Fruit fly (Drosophila melanogaster) whole organism, adult: ENCODE measurements around the gene CG5013.

Source experiments
- CG11617 ChIP-seq: fragments of 200-800 bp; sonication (Bioruptor generic); optimal IDR thresholded peaks from 2 replicates; lab custom pipeline; 2017; ENCODE audit warnings: mild to moderate bottlenecking, missing biosample characterization, missing genetic modification reagents, missing genetic modification characterization
- CG12768 ChIP-seq: fragments of 200-800 bp; sonication (Bioruptor generic); optimal IDR thresholded peaks from 2 replicates; lab custom pipeline; 2017; ENCODE audit warnings: missing biosample characterization, missing genetic modification characterization, mild to moderate bottlenecking, moderate library complexity, missing genetic modification reagents
- CG14711 ChIP-seq: fragments of 200-800 bp; sonication (Bioruptor generic); optimal IDR thresholded peaks from 2 replicates; lab custom pipeline; 2018; ENCODE audit warnings: missing biosample characterization, mild to moderate bottlenecking, missing genetic modification characterization, moderate library complexity
- CG1620 ChIP-seq: fragments of 200-800 bp; sonication (Bioruptor generic); optimal IDR thresholded peaks from 2 replicates; lab custom pipeline; 2016; ENCODE audit warnings: missing biosample characterization, missing genetic modification characterization
- CG33017 ChIP-seq: fragments of 200-800 bp; sonication (Bioruptor generic); optimal IDR thresholded peaks from 2 replicates; lab custom pipeline; 2018; ENCODE audit warnings: missing biosample characterization, mild to moderate bottlenecking, missing genetic modification characterization, moderate library complexity
- CG5204 ChIP-seq: fragments of 200-800 bp; sonication (Bioruptor generic); optimal IDR thresholded peaks from 2 replicates; lab custom pipeline; 2016; ENCODE audit warnings: missing biosample characterization, missing genetic modification characterization
- CG7045 ChIP-seq: fragments of 200-800 bp; sonication (Bioruptor generic); optimal IDR thresholded peaks from 2 replicates; lab custom pipeline; 2017; ENCODE audit warnings: missing biosample characterization, mild to moderate bottlenecking, missing genetic modification characterization
- CG7101 ChIP-seq: fragments of 200-800 bp; sonication (Bioruptor generic); optimal IDR thresholded peaks from 2 replicates; lab custom pipeline; 2018; ENCODE audit warnings: missing biosample characterization, mild to moderate bottlenecking, missing genetic modification characterization, moderate library complexity
- Clk ChIP-seq: fragments of 200-800 bp; sonication (Bioruptor generic); optimal IDR thresholded peaks from 2 replicates; lab custom pipeline; 2017; ENCODE audit warnings: missing biosample characterization, missing genetic modification characterization
- Crg-1 ChIP-seq: fragments of 200-800 bp; sonication (Bioruptor generic); optimal IDR thresholded peaks from 2 replicates; lab custom pipeline; 2016; ENCODE audit warnings: missing biosample characterization, missing genetic modification characterization
- Hr96 ChIP-seq: fragments of 200-800 bp; sonication (Bioruptor generic); optimal IDR thresholded peaks from 2 replicates; lab custom pipeline; 2016; ENCODE audit warnings: missing biosample characterization, missing genetic modification characterization
- Mnt ChIP-seq: fragments of 200-800 bp; sonication (Bioruptor generic); optimal IDR thresholded peaks from 2 replicates; lab custom pipeline; 2016; ENCODE audit warnings: missing biosample characterization, mild to moderate bottlenecking, missing genetic modification characterization
- bab1 ChIP-seq: fragments of 200-800 bp; sonication (Bioruptor generic); optimal IDR thresholded peaks from 3 replicates; lab custom pipeline; 2019; ENCODE audit warnings: missing biosample characterization, mild to moderate bottlenecking, missing genetic modification characterization, moderate library complexity
- cic ChIP-seq: fragments of 200-800 bp; sonication (Bioruptor generic); optimal IDR thresholded peaks from 2 replicates; lab custom pipeline; 2017; ENCODE audit warnings: missing biosample characterization, mild to moderate bottlenecking, missing genetic modification characterization, moderate library complexity
- cnc ChIP-seq, 2 experiments: fragments of >200 bp; optimal IDR thresholded peaks; 2 replicates each; lab custom pipeline; 2017
- kay ChIP-seq: fragments of 200-800 bp; sonication (Bioruptor generic); peaks from one replicate; lab custom pipeline; 2016; ENCODE audit warnings: missing biosample characterization, missing genetic modification characterization, borderline replicate concordance
- ovo ChIP-seq: fragments of 200-800 bp; sonication (Bioruptor generic); optimal IDR thresholded peaks from 2 replicates; lab custom pipeline; 2016; ENCODE audit warnings: missing biosample characterization, missing genetic modification characterization
- pad ChIP-seq: fragments of 200-800 bp; sonication (Bioruptor generic); optimal IDR thresholded peaks from 3 replicates; lab custom pipeline; 2017; ENCODE audit warnings: missing biosample characterization, missing genetic modification characterization, mild to moderate bottlenecking, moderate library complexity, missing genetic modification reagents
- tj ChIP-seq: fragments of 200-800 bp; sonication (Bioruptor generic); optimal IDR thresholded peaks from 3 replicates; lab custom pipeline; 2017; ENCODE audit warnings: missing biosample characterization, mild to moderate bottlenecking, missing genetic modification characterization, moderate library complexity
- toe ChIP-seq: fragments of 200-800 bp; sonication (Bioruptor generic); optimal IDR thresholded peaks from 2 replicates; lab custom pipeline; 2016; ENCODE audit warnings: missing biosample characterization, missing genetic modification characterization

The CG5013 gene

DNA sequence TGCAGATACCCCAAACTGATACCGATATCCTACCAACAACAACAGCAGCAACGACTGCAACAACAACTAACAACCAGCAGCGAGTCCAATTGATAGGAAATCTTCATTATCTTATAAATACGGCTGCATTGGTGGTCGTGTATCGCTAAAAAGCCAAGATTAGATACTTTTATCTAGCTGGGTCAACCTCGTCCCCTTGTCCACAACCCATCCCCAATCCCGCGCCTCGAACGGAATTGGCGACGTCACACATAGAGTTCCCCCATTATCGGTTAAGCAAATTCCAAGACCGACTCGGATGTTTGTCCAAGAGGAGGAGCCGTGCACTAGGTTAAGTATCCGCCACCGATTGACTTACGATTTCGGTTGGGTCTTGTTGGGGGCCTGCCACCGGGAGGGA, 41.2 kb upstream of the CG5013 start:
- TF ChIP-seq Crg-1 (GFP tag; lab: Kevin White, UChicago) (no peak), CG12768 (GFP tag; lab: Kevin White, UChicago) (no peak), Hr96 (GFP tag; lab: Kevin White, UChicago) (peak; percentile 21), CG33017 (tag; lab: Kevin White, UChicago) (no peak), Mnt (no peak), toe (no peak), cic (GFP tag; lab: Kevin White, UChicago) (peak; percentile 45)

DNA sequence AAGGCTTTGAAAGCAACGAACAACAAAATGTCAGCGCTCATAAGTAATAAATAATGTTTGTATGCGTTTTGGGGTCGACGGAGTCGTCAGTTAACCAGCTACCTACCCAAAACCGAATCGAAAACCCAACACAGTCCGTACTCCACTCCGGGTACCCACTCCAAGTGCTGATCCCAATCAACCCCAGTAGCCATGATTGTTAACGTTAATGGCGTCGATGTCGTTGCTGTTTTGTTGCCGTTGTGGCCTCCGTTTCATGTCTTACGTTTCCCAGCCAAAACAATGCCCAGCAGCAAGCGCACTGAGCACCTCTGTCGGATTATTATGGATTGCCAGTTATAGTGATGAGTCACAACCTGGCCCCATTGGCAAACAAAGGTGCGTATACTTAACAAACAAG, 40.4 kb upstream of the CG5013 start, which contains the start of gene GATAe:
Gene GATAe (plus strand): TSS at position 76 of the 400 bp plus-strand sequence.
- TF ChIP-seq CG33017 (tag; lab: Kevin White, UChicago) (no peak), CG7101 (tag; lab: Kevin White, UChicago) (no peak), Mnt (no peak), tj (GFP tag; lab: Kevin White, UChicago) (no peak), bab1 (no peak), CG14711 (tag; lab: Kevin White, UChicago) (no peak)

DNA sequence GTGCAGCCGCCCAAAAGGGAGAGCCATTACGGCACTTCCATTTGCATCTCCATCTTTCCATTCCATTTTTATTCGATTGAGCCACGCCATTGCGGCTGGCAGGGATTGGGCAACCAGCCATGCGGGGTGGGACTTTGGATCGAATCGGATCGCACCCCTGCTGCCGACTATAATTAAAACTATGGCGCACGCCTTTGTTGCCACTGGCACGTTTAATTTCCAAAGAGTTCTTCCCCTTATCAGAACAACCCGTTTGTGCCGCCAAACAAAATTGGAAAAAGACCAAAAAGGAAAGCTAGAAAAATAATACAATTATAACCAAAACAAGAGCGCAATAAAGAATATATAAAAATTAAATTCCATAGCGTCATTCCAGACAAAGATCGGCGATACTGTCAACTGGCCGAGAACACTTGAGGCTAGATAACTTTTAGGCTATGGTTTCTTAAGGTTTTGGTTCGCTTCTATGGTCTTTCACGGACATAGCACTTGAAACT, 39.4 kb upstream of the CG5013 start:
- TF ChIP-seq kay (GFP tag; lab: Kevin White, UChicago) (peak; percentile 75), cnc (optimal IDR thresholded peaks at IDR 0.05; lab: Kevin White, UChicago) (no peak), Hr96 (GFP tag; lab: Kevin White, UChicago) (no peak), CG7045 (GFP tag; lab: Kevin White, UChicago) (no peak), CG1620 (GFP tag; lab: Kevin White, UChicago) (no peak)

DNA sequence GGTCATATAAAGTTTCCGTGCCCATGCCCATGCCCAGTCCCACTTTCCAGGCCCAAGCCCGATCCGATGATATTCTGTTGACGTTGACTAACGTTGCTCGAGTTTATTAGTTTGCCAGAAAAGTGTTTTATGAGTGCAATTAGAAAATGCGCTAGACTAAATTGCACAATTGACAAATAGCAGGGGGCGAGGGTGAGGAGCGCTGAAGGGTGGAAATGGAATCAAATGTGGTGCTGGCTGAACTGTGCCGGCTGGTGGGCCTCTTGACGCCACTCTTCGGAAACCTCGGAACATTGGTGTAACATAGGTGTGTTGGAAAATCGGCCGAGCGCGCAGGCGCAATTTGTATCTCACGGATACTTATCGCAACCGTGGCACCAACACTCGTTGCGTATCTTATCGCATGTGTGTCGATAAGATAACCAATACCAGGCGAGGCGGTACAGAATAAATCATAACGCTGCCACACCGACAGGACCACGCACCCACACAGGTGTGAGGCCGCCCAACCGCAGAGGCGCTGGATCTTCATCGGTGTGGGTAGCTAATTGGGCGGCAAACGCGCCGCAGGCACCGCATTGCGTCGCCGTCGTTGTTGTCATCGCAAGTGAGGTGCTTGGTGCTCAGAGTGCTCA, 37.7 kb upstream of the CG5013 start:
- TF ChIP-seq Clk (GFP tag; lab: Kevin White, UChicago) (peak; percentile 74), tj (GFP tag; lab: Kevin White, UChicago) (peak; percentile 56), CG12768 (GFP tag; lab: Kevin White, UChicago) (peak; percentile 69), CG5204 (GFP tag; lab: Kevin White, UChicago) (no peak), Hr96 (GFP tag; lab: Kevin White, UChicago) (peak; percentile 62), cnc (optimal IDR thresholded peaks at IDR 0.05; lab: Kevin White, UChicago) (no peak), bab1 (no peak), Crg-1 (GFP tag; lab: Kevin White, UChicago) (peak; percentile 6), CG33017 (tag; lab: Kevin White, UChicago) (peak; percentile 49), CG14711 (tag; lab: Kevin White, UChicago) (peak; percentile 23), Mnt (peak; percentile 52), toe (no peak), CG7045 (GFP tag; lab: Kevin White, UChicago) (peak; percentile 71), ovo (GFP tag; lab: Kevin White, UChicago) (peak; percentile 57), pad (GFP tag; lab: Kevin White, UChicago) (peak; percentile 46), CG7101 (tag; lab: Kevin White, UChicago) (peak; percentile 45), cic (GFP tag; lab: Kevin White, UChicago) (peak; percentile 92), CG11617 (GFP tag; lab: Kevin White, UChicago) (peak; percentile 49), CG1620 (GFP tag; lab: Kevin White, UChicago) (no peak), kay (GFP tag; lab: Kevin White, UChicago) (peak; percentile 91)

DNA sequence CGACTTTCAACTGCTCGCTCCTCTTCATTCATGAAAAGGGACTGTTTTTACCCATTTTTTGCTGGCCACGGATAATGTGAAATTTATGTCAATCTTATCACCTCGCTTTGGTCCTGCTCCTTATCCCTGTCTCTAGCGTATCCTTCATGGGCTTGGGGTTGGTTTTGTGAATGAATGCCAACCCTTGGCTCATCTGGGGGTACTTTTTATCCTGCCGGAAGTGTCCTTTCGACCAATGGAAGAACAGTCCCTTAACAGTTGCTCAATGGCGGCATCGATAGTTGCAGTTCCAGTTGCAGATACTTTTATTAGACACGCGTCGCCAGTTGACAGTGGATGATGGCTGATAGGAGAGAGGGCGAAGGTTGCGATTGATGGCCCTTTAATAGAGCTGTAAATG, 35.9 kb upstream of the CG5013 start:
- TF ChIP-seq kay (GFP tag; lab: Kevin White, UChicago): no peak
- TF ChIP-seq cnc (optimal IDR thresholded peaks at IDR 0.05; lab: Kevin White, UChicago): no peak
- TF ChIP-seq CG7045 (GFP tag; lab: Kevin White, UChicago): no peak
- no peak for TF ChIP-seq Clk (GFP tag; lab: Kevin White, UChicago)
- TF ChIP-seq Hr96 (GFP tag; lab: Kevin White, UChicago): no peak
- no peak for TF ChIP-seq bab1
- TF ChIP-seq tj (GFP tag; lab: Kevin White, UChicago): no peak
- no peak for TF ChIP-seq Crg-1 (GFP tag; lab: Kevin White, UChicago)
- TF ChIP-seq ovo (GFP tag; lab: Kevin White, UChicago): no peak
- no peak for TF ChIP-seq CG12768 (GFP tag; lab: Kevin White, UChicago)

DNA sequence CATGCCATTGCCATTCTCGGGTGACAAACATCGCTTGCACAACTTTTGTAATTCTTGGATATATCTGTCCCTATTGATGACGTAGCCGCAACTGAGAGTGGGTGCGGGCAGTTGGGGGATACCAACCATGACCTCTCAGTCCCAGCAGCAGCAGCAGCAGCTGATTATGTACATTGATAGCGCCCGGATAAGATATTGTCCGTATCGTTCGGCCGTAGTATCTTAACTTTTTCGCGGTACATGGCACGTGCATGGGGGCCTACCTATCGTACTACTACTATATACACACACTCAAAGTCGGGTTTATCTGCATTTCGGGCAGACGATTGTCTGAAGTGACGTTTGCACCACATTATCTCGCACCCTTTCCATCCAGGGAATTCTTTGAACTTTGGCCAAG, 34.9 kb upstream of the CG5013 start:
- TF ChIP-seq cic (GFP tag; lab: Kevin White, UChicago) (peak; percentile 88), pad (GFP tag; lab: Kevin White, UChicago) (no peak), Mnt (peak; percentile 4)

DNA sequence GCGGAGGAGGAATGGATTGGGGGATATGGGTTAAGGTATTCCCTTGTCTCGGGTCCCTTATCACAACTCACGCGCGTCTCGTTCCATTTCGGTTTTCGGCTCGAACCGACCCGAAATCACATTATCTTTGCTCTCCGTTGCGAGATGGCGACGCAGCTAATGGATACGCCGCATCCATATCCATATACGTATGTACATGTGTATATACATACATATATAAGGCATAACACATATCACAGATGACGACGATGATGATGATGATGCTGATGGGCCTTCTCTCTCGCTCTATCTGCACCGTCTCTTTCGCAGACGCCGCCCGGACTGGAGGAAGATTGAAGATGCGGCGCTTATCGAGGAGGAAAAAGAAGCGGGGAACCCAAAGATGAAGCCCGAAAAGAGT, 27.5 kb upstream of the CG5013 start:
- TF ChIP-seq CG14711 (tag; lab: Kevin White, UChicago): no peak
- TF ChIP-seq cic (GFP tag; lab: Kevin White, UChicago): no peak
- TF ChIP-seq pad (GFP tag; lab: Kevin White, UChicago): no peak
- TF ChIP-seq Crg-1 (GFP tag; lab: Kevin White, UChicago): no peak
- no peak for TF ChIP-seq CG12768 (GFP tag; lab: Kevin White, UChicago)
- no peak for TF ChIP-seq tj (GFP tag; lab: Kevin White, UChicago)
